Fruit fly (Drosophila melanogaster): Measurements from ENCODE around the gene gcm.

The gcm gene

DNA sequence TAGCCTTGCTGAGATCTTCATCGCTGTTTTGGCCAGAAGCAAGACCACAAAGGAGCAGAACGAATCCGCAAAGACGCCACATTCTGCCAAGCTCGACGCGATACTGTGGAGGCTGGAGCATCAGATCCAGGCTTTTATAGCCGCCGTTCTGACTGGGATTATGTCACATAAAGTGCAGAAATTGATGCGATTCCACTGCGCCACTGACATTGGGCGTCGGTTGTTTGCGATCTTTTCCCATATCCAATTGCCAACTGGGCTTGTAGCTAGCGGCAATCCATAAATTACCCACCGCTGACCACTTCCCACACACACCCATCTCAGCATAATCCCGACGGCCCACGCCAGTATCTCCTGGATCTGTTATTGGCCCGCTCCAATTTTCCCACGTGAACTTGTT lies 19.2 kb upstream of the gcm start, which contains the start of gene CG4382:
TSS of gene CG4382 (minus strand) at position 101 of the 400 bp plus-strand sequence.
- TF ChIP-seq CG17801 (GFP tag; optimal IDR thresholded peaks at IDR 0.05; ENCODE audit: partially characterized antibody): no peak

DNA sequence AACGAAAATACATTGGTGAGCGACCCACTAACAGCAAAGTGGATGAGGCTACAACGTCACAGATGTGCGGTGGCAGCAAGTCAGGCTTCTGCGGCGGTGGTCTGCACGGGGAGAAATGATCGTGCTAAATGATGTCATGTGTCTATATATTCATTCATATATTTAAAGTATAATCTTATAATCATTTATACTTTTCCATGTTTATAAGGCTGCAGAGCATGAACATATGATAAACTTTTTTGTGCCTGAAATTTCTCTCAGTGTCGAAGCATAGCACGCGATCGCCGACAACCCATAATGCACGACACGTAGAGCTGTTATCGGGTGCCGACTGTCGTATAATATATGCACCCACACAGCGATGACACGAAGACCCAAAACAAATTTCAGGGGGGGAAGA lies 16.8 kb upstream of the gcm start:
- no peak for TF ChIP-seq CG17801 (GFP tag; optimal IDR thresholded peaks at IDR 0.05; ENCODE audit: partially characterized antibody)

DNA sequence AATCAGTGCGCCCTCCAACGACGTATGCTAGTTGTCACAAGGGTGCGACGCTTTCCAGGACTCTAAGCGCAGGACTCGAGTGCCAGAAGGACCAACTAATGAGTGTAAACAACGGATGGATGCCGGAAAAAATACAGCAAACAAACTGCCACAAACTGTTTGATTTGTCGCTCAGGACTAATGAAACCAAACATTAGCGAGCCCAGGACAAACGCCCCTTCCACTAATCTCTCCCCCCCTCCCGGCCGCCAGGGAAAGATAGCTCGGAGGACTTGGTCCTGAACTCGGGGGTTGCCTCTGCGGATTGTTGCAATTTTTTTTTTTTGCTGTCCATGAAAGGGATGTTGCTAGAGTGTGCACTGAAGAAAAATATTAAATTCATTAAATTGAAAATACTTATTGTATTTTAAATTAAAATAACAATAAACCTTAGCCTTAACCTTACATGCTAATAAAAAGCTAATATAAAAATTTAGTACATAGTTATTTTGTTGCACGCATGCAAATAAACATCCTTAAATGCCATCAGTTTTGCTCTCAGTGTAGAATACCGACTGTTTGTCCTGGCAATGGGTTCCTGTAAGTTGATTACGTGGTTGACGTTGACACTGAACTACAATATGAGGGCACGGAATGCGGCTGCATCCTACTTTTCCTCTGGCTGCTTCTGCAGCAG lies 13.2 kb upstream of the gcm start:
- no peak for TF ChIP-seq CG17801 (GFP tag; optimal IDR thresholded peaks at IDR 0.05; ENCODE audit: partially characterized antibody)

DNA sequence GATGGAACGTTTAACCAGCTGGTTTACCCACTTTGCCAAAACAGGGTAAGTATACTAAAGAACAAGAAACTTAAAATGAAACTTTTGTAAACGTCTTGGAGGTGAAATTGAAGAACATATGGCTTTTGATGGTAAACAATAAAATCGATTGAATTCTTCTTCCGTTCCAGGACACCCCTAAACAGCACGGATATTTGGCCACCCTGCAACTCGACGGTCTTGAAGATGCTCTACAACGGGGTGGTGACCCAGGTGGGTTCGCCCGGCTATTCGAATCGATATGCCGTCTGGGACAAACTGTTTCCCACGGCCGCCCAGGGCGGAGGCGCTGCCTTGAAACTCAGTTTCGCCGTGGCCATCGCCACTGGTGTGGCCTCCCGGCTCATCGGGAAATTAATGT lies 9.6 kb upstream of the gcm start:
- no peak for TF ChIP-seq CG17801 (GFP tag; optimal IDR thresholded peaks at IDR 0.05; ENCODE audit: partially characterized antibody)

DNA sequence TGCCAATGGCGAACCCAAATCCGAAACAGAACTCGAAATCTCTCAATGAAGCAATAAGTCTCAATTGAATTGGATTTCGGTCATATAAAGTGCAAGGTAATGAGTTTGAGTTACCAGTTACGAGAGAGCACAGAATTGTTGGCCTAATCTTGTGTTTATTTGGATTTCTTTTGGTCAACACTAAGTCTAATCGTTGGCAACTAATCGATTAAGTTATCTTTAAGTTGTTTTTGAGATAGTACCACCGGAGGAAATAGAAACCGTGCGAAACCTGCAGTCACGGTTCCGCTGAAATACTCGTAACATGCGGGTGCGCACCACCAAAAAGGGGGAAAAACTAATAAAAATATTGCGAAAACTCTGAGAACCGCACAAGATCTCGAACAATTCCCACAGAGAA lies 7.6 kb upstream of the gcm start, which contains the start of gene CG3841:
TSS of gene CG3841 (plus strand) at position 301 of the 400 bp plus-strand sequence.
- TF ChIP-seq CG17801 (GFP tag; optimal IDR thresholded peaks at IDR 0.05; ENCODE audit: partially characterized antibody): no peak

DNA sequence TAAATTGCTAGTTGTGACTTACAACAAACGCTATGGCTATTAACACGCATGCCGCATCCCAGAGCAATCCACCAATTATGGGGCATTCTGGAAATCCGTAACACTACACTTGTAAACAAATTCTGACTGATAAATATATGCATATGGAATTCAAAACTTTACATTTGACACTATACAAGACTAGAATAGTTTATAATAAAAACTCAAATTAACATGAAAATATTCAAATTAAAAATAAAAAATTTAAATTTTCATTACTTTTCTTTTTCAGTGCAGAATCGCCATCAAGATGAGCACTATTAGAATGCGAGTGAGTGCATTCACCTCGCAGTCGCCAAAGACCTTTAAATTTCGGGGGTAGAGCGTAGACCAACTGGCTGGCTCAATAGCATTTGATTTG lies 4.4 kb upstream of the gcm start:
- no peak for TF ChIP-seq CG17801 (GFP tag; optimal IDR thresholded peaks at IDR 0.05; ENCODE audit: partially characterized antibody)

dm6 chr2L:9584098-9584703 lies 2.7 kb upstream of the gcm start:
- TF ChIP-seq CG17801 (GFP tag; optimal IDR thresholded peaks at IDR 0.05; ENCODE audit: partially characterized antibody): no peak

DNA sequence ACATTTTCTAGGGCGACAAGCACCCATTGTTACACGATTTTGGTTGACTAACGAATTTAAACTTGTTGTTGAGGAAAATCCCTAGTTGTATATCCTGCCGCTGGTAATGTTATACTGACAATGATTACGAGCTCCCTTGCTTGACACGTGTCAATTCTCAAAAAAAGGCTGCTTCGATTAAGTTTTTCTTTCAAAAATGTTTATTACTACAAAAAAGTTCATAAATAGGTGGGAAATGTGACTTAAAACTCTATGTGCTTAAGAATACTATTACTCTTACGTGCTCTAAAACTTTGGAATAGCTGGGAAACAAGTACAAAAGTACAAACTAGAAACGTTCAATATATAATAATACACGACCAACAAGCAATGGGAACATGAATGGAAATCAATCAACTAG lies 2.0 kb downstream of the gcm start, which contains the start of gene CG31709:
TSS of gene CG31709 (minus strand) at position 101 of the 400 bp plus-strand sequence.
- TF ChIP-seq CG17801 (GFP tag; optimal IDR thresholded peaks at IDR 0.05; ENCODE audit: partially characterized antibody): no peak

DNA sequence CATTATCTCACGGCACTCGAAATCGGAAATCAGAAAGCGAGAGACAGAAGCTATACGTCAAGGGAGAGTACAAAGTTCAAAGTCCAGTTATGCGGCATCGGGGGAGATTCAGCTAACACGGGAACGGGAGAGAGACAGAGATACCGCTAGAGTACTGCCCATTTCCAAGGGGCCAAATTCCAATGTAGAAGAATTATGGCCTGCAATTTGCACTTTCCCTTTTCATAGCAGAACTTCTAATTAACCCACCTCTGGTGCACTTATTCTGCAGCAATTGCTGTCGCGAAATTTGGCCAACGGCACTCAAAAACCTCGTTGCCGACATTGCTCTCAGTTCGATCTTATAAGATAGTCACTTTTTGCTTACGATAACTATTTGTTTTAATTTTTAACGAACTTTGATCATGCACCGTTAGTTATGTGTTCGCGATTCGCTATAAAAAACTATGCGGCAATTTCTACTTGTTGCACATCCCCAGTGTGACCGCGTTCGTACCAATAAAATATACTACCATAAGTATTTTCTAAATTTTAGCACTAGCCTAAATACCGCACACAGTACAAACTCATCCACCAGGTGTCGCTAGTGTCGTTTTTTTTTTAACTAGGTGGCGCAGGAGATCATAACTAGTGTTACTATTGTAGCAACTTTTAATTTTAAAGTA lies 5.1 kb downstream of the gcm start, which contains the start of gene Mtpalpha:
TSS of gene Mtpalpha (minus strand) at position 501 of the 665 bp plus-strand sequence.
- TF ChIP-seq CG17801 (GFP tag; optimal IDR thresholded peaks at IDR 0.05; ENCODE audit: partially characterized antibody): peak; percentile 78

DNA sequence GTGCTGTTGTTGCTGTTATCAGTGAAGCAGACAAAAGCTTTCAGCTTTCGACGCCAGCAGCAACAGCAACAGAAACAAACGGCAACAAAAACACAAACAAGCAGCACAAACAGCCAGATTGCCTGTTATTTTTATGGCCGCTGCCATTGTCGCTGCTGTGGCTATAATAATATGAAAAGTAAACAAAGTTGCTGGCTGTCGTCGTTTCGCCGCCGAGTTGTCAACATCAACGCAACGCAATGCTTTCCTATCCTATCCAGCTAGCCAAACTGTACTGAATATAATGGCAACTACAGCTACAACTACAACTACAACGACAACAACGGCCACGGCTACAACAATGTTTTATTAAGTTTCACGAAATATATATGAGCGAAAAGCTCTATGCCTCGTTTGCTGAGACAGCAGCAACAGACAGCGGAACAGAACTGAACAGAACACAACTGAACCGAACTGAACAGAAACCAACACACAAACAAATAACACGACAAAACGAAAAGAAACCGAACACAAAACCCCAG lies 10.8 kb downstream of the gcm start:
- TF ChIP-seq CG17801 (GFP tag; optimal IDR thresholded peaks at IDR 0.05; ENCODE audit: partially characterized antibody): peak; percentile 87

DNA sequence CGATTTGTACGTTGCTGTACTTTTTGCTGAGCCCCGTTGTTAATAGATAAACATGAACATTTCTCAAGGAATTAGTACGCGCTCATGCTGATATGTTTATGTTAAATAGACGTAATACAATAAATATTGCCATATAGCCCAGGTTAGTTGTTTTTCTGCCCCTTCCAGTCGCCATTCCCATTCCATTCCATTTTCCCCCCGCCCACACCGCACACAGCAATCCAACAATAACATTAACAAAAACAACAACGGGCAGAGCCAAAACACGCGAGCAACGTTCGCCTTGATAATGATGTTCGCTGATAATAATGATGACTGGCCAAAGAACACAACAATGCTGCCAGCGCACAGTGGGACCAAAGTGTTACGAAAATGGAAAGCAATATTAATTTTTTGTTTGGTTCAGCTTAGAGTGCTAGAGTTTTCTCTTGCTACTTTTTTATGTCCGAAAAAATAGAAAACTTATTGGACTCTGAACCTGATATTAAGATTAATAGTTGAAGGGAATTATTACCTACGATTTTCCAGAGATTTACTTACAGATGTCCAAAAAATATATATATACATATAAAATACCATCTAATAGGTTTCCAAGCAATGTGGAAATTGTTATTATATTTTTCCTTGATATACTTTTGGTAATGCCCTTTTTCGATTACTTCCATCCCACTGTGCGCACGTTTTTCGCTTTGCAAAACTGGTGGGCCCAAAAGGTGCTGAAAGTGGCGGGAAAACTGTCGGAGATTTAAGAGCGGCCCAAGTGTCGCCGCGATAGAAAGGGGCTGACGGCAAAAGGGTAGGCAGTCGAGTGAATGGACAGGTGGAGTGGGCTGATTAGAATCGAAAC lies 11.7 kb downstream of the gcm start:
- peak; percentile 98 for TF ChIP-seq CG17801 (GFP tag; optimal IDR thresholded peaks at IDR 0.05; ENCODE audit: partially characterized antibody)

DNA sequence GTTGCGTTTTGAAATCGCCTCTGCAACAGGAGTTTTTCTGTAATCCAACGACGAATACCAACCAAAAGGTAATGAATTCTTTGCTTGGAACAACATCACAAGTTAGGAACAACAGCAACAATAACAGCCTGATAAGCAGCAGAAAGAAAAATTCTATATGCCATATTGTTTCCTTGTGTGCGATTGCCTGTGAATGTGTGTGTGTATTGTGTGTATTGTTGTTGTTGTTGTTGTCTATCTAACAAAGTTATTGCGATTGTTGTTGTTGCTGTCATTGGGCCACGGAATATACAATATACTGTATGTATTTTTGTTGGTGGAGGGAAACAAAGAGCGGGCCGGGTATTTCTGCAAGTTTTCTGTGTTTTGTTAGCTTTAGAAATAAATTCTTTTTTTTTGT lies 12.4 kb downstream of the gcm start:
- no peak for TF ChIP-seq CG17801 (GFP tag; optimal IDR thresholded peaks at IDR 0.05; ENCODE audit: partially characterized antibody)

dm6 chr2L:9568360-9569088 lies 13.0 kb downstream of the gcm start, which contains the start of gene brwl:
brwl (plus strand) TSS chr2L:9568890.
- peak; percentile 95 for TF ChIP-seq CG17801 (GFP tag; optimal IDR thresholded peaks at IDR 0.05; ENCODE audit: partially characterized antibody)

- peak; percentile 93 for TF ChIP-seq CG17801 (GFP tag; optimal IDR thresholded peaks at IDR 0.05; ENCODE audit: partially characterized antibody)
Measured at dm6 chr2L:9567398-9567856, 14.1 kb downstream of the gcm start.
